Fruit fly (Drosophila melanogaster) whole organism, embryonic: ENCODE measurements around the gene TTLL1A.

Source experiments
- gsb-n ChIP-seq: fragments of 200-800 bp; sonication (Bioruptor generic); optimal IDR thresholded peaks from 3 replicates; lab custom pipeline; 2018; ENCODE audit warnings: missing biosample characterization, mild to moderate bottlenecking, missing genetic modification characterization
- slbo ChIP-seq: fragments of 200-800 bp; sonication (Bioruptor generic); IDR thresholded peaks from 2 replicates; pipeline ENCODE4 v1.3.6; 2022; ENCODE audit warnings: missing biosample characterization, missing genetic modification characterization
- twi ChIP-seq: fragments of 200-800 bp; optimal IDR thresholded peaks from 2 replicates; lab custom pipeline; 2019; ENCODE audit warnings: missing biosample characterization, mild to moderate bottlenecking, missing genetic modification characterization, moderate library complexity

dm6 chrX:17212007-17212406 is 9.6 kb upstream of the TTLL1A start, which contains the start of gene CG18258:
- TF ChIP-seq gsb-n (tag; lab: Kevin White, UChicago) = no peak
- TF ChIP-seq slbo = no peak
- no peak for TF ChIP-seq twi
